Fruit fly (Drosophila melanogaster) whole organism, prepupa: ENCODE data around the gene CG2217.

ENCODE experiments used
- CG10631 ChIP-seq: fragments of 200-800 bp; sonication (Bioruptor generic); optimal IDR thresholded peaks from 2 replicates; lab custom pipeline; 2016; ENCODE audit warnings: missing biosample characterization, missing genetic modification characterization
- Eip78C ChIP-seq: fragments of 200-800 bp; sonication (Bioruptor generic); peaks from one replicate; lab custom pipeline; 2016; ENCODE audit warnings: missing biosample characterization, missing genetic modification characterization
- Eip93F ChIP-seq: fragments of 200-800 bp; sonication (Bioruptor generic); optimal IDR thresholded peaks from 2 replicates; lab custom pipeline; 2016; ENCODE audit warnings: missing biosample characterization, mild to moderate bottlenecking, missing genetic modification characterization
- salr ChIP-seq, 2 experiments: fragments of 200-800 bp; sonication (Bioruptor generic); optimal IDR thresholded peaks; 3 replicates each; lab custom pipeline; 2016 to 2018; ENCODE audit warnings: missing biosample characterization in 2 of 2, missing genetic modification characterization in 2 of 2, mild to moderate bottlenecking in 1 of 2
- spab ChIP-seq: fragments of 200-800 bp; sonication (Bioruptor generic); optimal IDR thresholded peaks from 2 replicates; lab custom pipeline; 2017; ENCODE audit warnings: missing biosample characterization, mild to moderate bottlenecking, missing genetic modification characterization, missing genetic modification reagents

DNA sequence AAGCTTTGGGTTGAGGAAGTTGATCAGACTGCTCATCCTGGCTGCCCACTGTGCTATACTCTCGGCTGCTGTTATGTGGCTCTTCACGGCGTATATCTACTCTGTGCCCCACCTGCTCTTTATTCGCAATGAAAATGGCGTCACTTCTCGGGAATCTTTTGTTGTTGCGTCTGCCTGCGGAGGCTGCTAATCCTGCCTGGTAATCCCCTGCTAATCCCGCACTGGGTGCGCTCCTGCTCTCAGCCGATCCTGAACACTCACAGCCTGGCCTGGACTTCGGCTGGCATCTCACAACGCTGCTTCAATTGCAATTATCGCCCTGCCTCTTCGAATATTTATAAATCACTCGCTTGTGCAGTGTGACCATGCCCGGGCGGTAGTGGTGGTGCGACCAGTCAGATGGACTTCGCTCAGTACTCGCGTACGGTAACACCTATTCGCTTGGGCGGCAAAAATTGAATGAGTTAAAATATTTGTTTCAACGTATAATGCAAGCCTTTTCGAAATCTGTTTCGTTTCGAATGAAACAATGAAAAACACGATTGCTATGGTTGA, 5.1 kb upstream of the CG2217 start, which contains the start of gene CG2218:
- no peak for TF ChIP-seq Eip78C (GFP tag; lab: Kevin White, UChicago)
- TF ChIP-seq Eip93F (GFP tag; lab: Kevin White, UChicago): no peak
- TF ChIP-seq spab (GFP tag; lab: Kevin White, UChicago): no peak
- TF ChIP-seq CG10631 (GFP tag; lab: Kevin White, UChicago): no peak
- no peak for TF ChIP-seq salr (GFP tag; optimal IDR thresholded peaks at IDR 0.05; lab: Kevin White, UChicago)
